Fruit fly (Drosophila melanogaster): Measurements from ENCODE around the gene CG5342.

dm6 chr3R:11582253-11582589 lies 3.6 kb downstream of the CG5342 start:
- TF ChIP-seq tai (GFP tag; optimal IDR thresholded peaks at IDR 0.05) (no peak), OdsH (GFP tag; optimal IDR thresholded peaks at IDR 0.05) (no peak), psq (GFP tag; optimal IDR thresholded peaks at IDR 0.05) (no peak)
